Worm (Caenorhabditis elegans): ENCODE measurements around the gene dlc-3.

dlc-3 gene

DNA sequence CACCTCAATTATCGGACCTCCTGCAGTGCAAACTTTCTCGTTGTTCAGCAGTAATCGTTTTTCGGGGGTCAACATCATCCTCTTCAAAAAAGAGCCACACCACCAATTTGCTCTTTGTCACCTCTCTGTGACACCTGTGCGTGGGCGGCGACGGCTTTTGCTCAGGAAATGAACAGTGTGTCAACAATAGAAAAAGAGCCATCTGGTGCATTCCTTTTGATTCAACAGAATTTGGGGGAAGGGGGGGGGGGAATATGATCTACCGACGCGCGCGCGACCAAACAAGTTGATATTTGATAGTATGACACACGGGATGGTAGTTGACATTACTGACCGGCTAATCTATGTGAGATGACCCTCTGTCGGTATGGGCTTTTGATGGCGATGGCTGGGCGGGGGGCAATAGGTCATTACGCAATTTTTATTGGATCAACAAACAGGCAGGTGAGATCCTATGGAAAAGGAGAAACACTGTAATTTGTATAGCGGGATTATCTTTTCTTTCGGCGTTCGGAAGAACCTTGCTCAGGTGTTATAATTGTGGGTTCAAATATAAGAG is 21.9 kb upstream of the dlc-3 start:
- no peak for TF ChIP-seq mbf-1 (tag; optimal IDR thresholded peaks at IDR 0.05)
- no peak for TF ChIP-seq aly-2 (tag; optimal IDR thresholded peaks at IDR 0.05)
- TF ChIP-seq crh-2 (tag; optimal IDR thresholded peaks at IDR 0.05): no peak
- TF ChIP-seq ztf-11 (tag; optimal IDR thresholded peaks at IDR 0.05): no peak
- TF ChIP-seq peb-1 (tag; optimal IDR thresholded peaks at IDR 0.05): no peak
- no peak for TF ChIP-seq nhr-25 (tag; optimal IDR thresholded peaks at IDR 0.05)
- TF ChIP-seq C34F6.9 (tag; optimal IDR thresholded peaks at IDR 0.05): no peak
- TF ChIP-seq alr-1 (tag; optimal IDR thresholded peaks at IDR 0.05): no peak
- TF ChIP-seq R02D3.7 (tag; optimal IDR thresholded peaks at IDR 0.05): no peak
- no peak for TF ChIP-seq unc-55 (GFP tag; optimal IDR thresholded peaks at IDR 0.05)
- no peak for TF ChIP-seq zag-1 (tag; optimal IDR thresholded peaks at IDR 0.05)

DNA sequence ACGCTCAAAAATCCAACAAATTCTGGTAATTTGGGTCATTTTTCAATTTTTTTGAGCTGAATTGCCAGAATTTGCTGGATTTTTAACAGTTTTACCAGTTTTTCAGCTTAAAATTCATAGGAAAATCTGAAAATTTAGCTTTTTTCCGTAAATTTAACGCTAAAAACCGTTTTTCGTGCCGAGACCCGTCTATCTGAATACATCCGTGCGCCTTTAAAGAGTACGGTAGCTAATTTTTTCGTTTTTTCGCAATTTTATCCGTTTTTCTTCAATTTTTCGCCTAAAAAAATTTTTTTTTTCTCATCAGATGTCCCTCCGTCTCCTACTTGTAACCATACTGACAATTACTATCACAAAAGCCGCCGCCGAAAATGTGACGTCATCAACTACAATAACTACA is 20.3 kb upstream of the dlc-3 start, which contains the start of gene Y65A5A.2:
Gene Y65A5A.2 (plus strand): TSS at position 308 of the 400 bp plus-strand sequence.
- TF ChIP-seq ztf-11 (tag; optimal IDR thresholded peaks at IDR 0.05): no peak
- no peak for TF ChIP-seq unc-62 (GFP tag; optimal IDR thresholded peaks at IDR 0.05)
- no peak for TF ChIP-seq lsy-2 (tag; optimal IDR thresholded peaks at IDR 0.05)
- no peak for TF ChIP-seq snpc-4 (tag; optimal IDR thresholded peaks at IDR 0.05)
- no peak for TF ChIP-seq nhr-11 (tag; optimal IDR thresholded peaks at IDR 0.05)
- no peak for TF ChIP-seq mbf-1 (tag; optimal IDR thresholded peaks at IDR 0.05)
- TF ChIP-seq ztf-4 (tag; optimal IDR thresholded peaks at IDR 0.05): no peak

DNA sequence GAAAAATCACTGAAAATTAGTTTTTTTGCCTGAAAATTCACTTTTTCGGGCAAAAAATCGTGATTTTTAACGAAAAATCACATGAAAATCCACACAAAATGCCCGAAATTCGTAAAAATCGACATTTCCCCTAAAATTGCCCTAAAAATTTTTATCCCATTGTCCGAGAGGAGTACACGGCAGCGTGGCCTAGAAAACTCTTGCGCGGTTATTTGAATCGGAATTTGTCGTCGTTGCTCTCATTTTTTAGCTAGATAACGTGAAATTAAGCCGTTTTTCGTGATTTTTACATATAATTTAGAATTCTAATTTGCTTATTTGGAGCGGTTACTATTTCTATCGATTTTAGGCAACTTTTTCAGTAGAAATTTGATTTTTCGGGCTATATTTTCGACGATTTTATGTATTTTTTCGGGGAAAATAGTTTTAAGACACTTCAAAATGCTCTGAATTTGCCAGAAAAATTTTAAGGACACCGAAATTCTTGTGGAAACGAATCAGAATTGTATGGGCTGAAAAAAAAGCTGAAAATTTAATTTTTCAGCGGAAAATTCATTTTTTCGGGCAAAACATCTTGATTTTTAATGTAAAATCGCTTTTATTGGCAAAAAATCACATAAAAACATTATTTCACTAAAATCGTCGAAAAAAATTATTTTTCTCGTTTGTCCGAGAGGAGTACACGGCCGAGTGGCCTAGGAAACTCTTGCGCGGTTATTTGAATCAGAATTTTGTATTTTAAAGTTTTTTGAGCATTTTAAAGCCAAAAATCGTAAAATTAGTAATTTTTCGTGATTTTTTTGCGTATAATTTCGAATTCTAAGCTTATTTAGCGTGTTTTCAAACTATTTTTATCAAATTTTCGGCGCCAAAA is 16.7 kb upstream of the dlc-3 start:
- TF ChIP-seq unc-39 (tag; optimal IDR thresholded peaks at IDR 0.05) (no peak), snpc-4 (tag; optimal IDR thresholded peaks at IDR 0.05) (peak; percentile 45), ceh-16 (tag; optimal IDR thresholded peaks at IDR 0.05) (no peak), elt-3 (tag; optimal IDR thresholded peaks at IDR 0.05) (no peak), ceh-82 (tag; optimal IDR thresholded peaks at IDR 0.05) (no peak), sma-3 (GFP tag; optimal IDR thresholded peaks at IDR 0.05) (peak; percentile 86), sem-4 (tag; optimal IDR thresholded peaks at IDR 0.05) (peak; percentile 8), zag-1 (tag; optimal IDR thresholded peaks at IDR 0.05) (no peak), alr-1 (tag; optimal IDR thresholded peaks at IDR 0.05) (no peak), fos-1 (tag; optimal IDR thresholded peaks at IDR 0.05) (peak; percentile 20), skn-1 (tag; optimal IDR thresholded peaks at IDR 0.05) (no peak), R02D3.7 (tag; optimal IDR thresholded peaks at IDR 0.05) (no peak), nhr-21 (tag; optimal IDR thresholded peaks at IDR 0.05) (peak; percentile 39), unc-62 (GFP tag; optimal IDR thresholded peaks at IDR 0.05) (no peak), mab-5 (tag; optimal IDR thresholded peaks at IDR 0.05) (peak; percentile 7), nhr-129 (tag; optimal IDR thresholded peaks at IDR 0.05) (peak; percentile 3), egl-27 (tag; optimal IDR thresholded peaks at IDR 0.05) (peak; percentile 5), nhr-6 (tag; optimal IDR thresholded peaks at IDR 0.05) (peak; percentile 23), nhr-11 (tag; optimal IDR thresholded peaks at IDR 0.05) (no peak), F13H6.1 (tag; optimal IDR thresholded peaks at IDR 0.05) (peak; percentile 80), peb-1 (tag; optimal IDR thresholded peaks at IDR 0.05) (no peak), Y55F3AM.14 (GFP tag; optimal IDR thresholded peaks at IDR 0.05) (peak; percentile 17), gmeb-1 (tag; optimal IDR thresholded peaks at IDR 0.05) (peak; percentile 96), mbf-1 (tag; optimal IDR thresholded peaks at IDR 0.05) (no peak), lin-11 (tag; optimal IDR thresholded peaks at IDR 0.05) (no peak), ama-1 (optimal IDR thresholded peaks at IDR 0.05) (no peak), blmp-1 (tag; optimal IDR thresholded peaks at IDR 0.05; ENCODE audit: insufficient read depth) (no peak), nhr-25 (tag; optimal IDR thresholded peaks at IDR 0.05) (peak; percentile 59), aly-2 (tag; optimal IDR thresholded peaks at IDR 0.05) (no peak), nhr-237 (tag; optimal IDR thresholded peaks at IDR 0.05) (no peak), nhr-12 (tag; optimal IDR thresholded peaks at IDR 0.05) (no peak), nhr-23 (tag; optimal IDR thresholded peaks at IDR 0.05) (no peak), lsy-2 (tag; optimal IDR thresholded peaks at IDR 0.05) (peak; percentile 68 to 83), C34F6.9 (tag; optimal IDR thresholded peaks at IDR 0.05) (peak; percentile 65), crh-2 (tag; optimal IDR thresholded peaks at IDR 0.05) (peak; percentile 40), ztf-11 (tag; optimal IDR thresholded peaks at IDR 0.05) (no peak), mdl-1 (tag; optimal IDR thresholded peaks at IDR 0.05) (no peak), ZK546.5 (tag; optimal IDR thresholded peaks at IDR 0.05) (no peak), ztf-1 (GFP tag; conservative IDR thresholded peaks at IDR 0.05) (0 out of 2 replicates have a peak, but pooled peaks have one; percentile 71), ztf-4 (tag; optimal IDR thresholded peaks at IDR 0.05) (no peak), elt-1 (tag; optimal IDR thresholded peaks at IDR 0.05) (no peak), nhr-77 (tag; optimal IDR thresholded peaks at IDR 0.05) (no peak), lin-13 (GFP tag; optimal IDR thresholded peaks at IDR 0.05) (peak; percentile 70), unc-55 (GFP tag; optimal IDR thresholded peaks at IDR 0.05) (peak; percentile 76), sma-9 (GFP tag; optimal IDR thresholded peaks at IDR 0.05) (peak; percentile 92), sma-9 (tag; optimal IDR thresholded peaks at IDR 0.05) (no peak)

All from whole organism, L2 larva.